Fruit fly (Drosophila melanogaster) whole organism, wandering third instar larva: ENCODE measurements around the gene CG17027.

Experiments used
- CrebA ChIP-seq: fragments of 200-800 bp; sonication (Bioruptor generic); optimal IDR thresholded peaks from 2 replicates; lab custom pipeline; 2016; ENCODE audit warnings: missing biosample characterization, mild to moderate bottlenecking, missing genetic modification characterization, borderline replicate concordance
- GATAd ChIP-seq: sonication (Bioruptor generic); optimal IDR thresholded peaks from 2 replicates; lab custom pipeline; 2016; ENCODE audit warnings: missing biosample characterization, missing genetic modification characterization
- brk ChIP-seq: fragments of 200-800 bp; sonication (Bioruptor generic); optimal IDR thresholded peaks from 2 replicates; lab custom pipeline; 2016; ENCODE audit warnings: missing biosample characterization, mild to moderate bottlenecking, missing genetic modification characterization
- dl ChIP-seq, 2 experiments: fragments of 175-275, 200-275 bp in 1 of 2; fragments of 200-275 bp in 1 of 2; sonication (Bioruptor generic); optimal IDR thresholded peaks; lab custom pipeline; 2018; ENCODE audit warnings: mild to moderate bottlenecking in 2 of 2, missing biosample characterization in 2 of 2, missing genetic modification characterization in 2 of 2, moderate library complexity in 2 of 2; ENCODE audit not compliant: partially characterized antibody in 2 of 2, insufficient read depth in 1 of 2
- dsf ChIP-seq: sonication (Bioruptor generic); optimal IDR thresholded peaks from 2 replicates; lab custom pipeline; 2016; ENCODE audit warnings: missing biosample characterization, missing genetic modification characterization, borderline replicate concordance
- rgr ChIP-seq: fragments of 200-800 bp; sonication (Bioruptor generic); optimal IDR thresholded peaks from 3 replicates; lab custom pipeline; 2016; ENCODE audit warnings: missing biosample characterization, mild to moderate bottlenecking, missing genetic modification characterization
- usp ChIP-seq: fragments of >200 bp; optimal IDR thresholded peaks from 2 replicates; lab custom pipeline; 2017; ENCODE audit warnings: missing biosample characterization, missing genetic modification characterization

DNA sequence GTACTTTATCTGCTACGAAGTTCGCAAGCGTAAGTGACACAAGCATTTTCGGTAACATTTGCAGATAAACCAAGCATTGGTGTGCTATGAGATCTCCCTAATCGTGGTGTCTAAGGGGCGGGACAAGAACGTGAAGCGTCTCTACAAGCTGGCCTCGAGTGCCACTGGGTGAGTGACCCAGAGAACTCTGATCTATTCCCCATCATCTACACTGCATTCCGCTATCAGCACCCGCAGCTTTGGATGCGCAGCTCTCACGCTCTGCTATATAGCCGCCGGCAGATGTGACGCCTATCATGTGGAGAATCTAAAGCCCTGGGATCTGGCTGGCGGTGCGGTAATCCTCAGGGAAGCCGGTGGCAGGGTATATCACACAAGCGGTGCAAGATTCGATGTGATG is 660 bp upstream of the CG17027 start:
- TF ChIP-seq usp (GFP tag; lab: Kevin White, UChicago) (no peak), GATAd (GFP tag; lab: Kevin White, UChicago) (no peak), CrebA (no peak), dl (GFP tag; optimal IDR thresholded peaks at IDR 0.05; lab: Kevin White, UChicago; ENCODE audit: insufficient read depth in 1 of 2, partially characterized antibody in 2 of 2) (no peak), rgr (GFP tag; lab: Kevin White, UChicago) (no peak), dsf (GFP tag; lab: Kevin White, UChicago) (no peak), brk (GFP tag; lab: Kevin White, UChicago) (no peak)
